Worm (Caenorhabditis elegans): ENCODE data around the gene Y26G10.6.

DNA sequence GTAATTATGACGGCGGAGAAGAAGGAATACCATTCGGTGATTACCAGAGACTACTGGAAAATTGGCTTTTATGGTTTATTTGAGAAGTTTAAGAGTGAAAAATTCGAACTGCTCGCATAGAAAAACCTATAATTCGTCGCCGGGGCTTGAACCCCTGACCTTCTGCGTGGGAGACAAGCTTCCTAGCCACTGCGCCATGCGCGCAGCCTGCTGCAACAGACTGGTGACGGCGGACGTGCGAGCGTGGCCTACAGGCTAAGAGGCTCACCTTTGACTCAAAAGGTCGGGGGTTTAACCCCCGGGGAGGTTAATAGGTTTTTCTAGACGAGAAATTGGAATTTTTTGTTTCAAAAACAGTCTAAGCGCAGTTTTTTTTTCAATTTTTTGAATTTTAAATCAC, 35.4 kb upstream of the Y26G10.6 start:
- TF ChIP-seq tbx-11 (GFP tag; IDR thresholded peaks at IDR 0.05) = no peak
- TF ChIP-seq tra-4 (tag; optimal IDR thresholded peaks at IDR 0.05) = no peak
- no peak for TF ChIP-seq hmg-4 (GFP tag; optimal IDR thresholded peaks at IDR 0.05)
- no peak for TF ChIP-seq ama-1 (optimal IDR thresholded peaks at IDR 0.05)
- no peak for TF ChIP-seq hnd-1 (tag; optimal IDR thresholded peaks at IDR 0.05)
- no peak for TF ChIP-seq hmbx-1 (tag; optimal IDR thresholded peaks at IDR 0.05)
- TF ChIP-seq scrt-1 (GFP tag; IDR thresholded peaks at IDR 0.05) = no peak
- no peak for TF ChIP-seq B0310.2 (tag; optimal IDR thresholded peaks at IDR 0.05)

Data from whole organism, early embryonic.